Fruit fly (Drosophila melanogaster): Measurements from ENCODE around the gene CG6006.

DNA sequence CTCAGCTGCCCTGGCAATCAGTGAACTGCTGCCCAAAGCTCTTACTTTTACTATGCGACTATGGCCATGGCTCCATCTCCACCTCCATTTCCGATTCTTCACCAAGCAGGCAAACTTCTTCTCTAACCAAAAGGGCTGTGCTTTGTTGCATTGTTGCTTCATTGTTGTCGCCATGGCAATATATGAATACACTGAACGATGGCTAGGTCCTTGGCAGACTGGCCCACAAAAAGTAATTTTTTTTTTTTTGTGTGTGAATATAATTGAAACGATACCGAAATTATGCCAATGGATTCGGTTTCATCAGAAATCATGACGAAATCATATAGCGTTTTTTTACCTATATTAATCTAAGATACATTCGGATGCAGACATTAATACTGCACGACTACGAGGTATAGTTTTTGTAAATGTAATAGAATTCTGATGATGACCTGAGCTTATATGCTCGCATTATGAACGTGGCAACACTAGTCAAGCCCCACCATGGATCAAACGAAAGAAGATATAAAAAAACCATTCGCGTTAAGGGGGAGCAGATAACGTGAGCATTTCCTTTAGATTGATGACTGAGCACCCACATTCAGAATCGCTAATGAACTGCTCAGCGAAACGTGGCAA is 65.4 kb downstream of the CG6006 start:
- TF ChIP-seq Sin3A (optimal IDR thresholded peaks at IDR 0.05), result no peak
- no peak for TF ChIP-seq insv (optimal IDR thresholded peaks at IDR 0.05)
- TF ChIP-seq psq (optimal IDR thresholded peaks at IDR 0.05), result no peak
- no peak for TF ChIP-seq h (optimal IDR thresholded peaks at IDR 0.05)
